Fruit fly (Drosophila melanogaster): ENCODE measurements around the gene FarO.

The FarO gene

DNA sequence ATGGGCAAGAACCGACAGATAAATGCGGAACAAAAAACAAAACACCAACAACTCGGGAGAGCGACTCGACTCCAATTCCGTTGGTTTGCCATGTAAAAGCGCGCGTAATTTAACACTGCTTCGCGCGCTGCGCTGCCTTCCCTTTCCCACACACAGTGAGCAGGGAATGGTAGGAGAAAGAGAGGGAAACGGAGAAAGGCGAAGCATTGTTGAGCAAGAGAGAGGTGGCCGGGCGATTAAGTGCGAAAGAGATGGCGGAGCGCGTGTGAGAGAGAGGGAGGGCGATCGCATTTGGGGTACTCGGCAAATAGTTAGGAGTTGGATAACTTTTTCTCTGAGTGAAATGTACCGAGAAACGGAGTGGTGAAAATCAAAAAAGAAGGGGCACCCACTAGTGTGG lies 47.8 kb downstream of the FarO start (continued):
- TF ChIP-seq gt (GFP tag; IDR thresholded peaks at IDR 0.05) (no peak), CG6254 (GFP tag; optimal IDR thresholded peaks at IDR 0.05) (no peak), emc (GFP tag; optimal IDR thresholded peaks at IDR 0.05) (no peak), sens-2 (GFP tag; IDR thresholded peaks at IDR 0.05) (no peak), sd (tag; optimal IDR thresholded peaks at IDR 0.05) (peak; percentile 43), Dip2 (GFP tag; IDR thresholded peaks at IDR 0.05) (no peak), CG8388 (GFP tag; optimal IDR thresholded peaks at IDR 0.05) (no peak), kni (GFP tag; optimal IDR thresholded peaks at IDR 0.05) (no peak), zf30C (GFP tag; optimal IDR thresholded peaks at IDR 0.05) (peak; percentile 60), CG12744 (GFP tag; optimal IDR thresholded peaks at IDR 0.05) (no peak), CG10209 (GFP tag; optimal IDR thresholded peaks at IDR 0.05) (no peak), knrl (GFP tag; IDR thresholded peaks at IDR 0.05; ENCODE audit: partially characterized antibody) (no peak), CG10366 (GFP tag; IDR thresholded peaks at IDR 0.05) (no peak), Med (GFP tag) (peak; percentile 53), zfh1 (GFP tag; IDR thresholded peaks at IDR 0.05) (no peak), bbx (GFP tag; IDR thresholded peaks at IDR 0.05; ENCODE audit: partially characterized antibody) (0 out of 2 replicates have a peak, but pooled peaks have one; percentile 23), CG13296 (GFP tag; optimal IDR thresholded peaks at IDR 0.05) (no peak), lbe (GFP tag; optimal IDR thresholded peaks at IDR 0.05) (no peak), ab (GFP tag; optimal IDR thresholded peaks at IDR 0.05) (no peak), jumu (GFP tag; optimal IDR thresholded peaks at IDR 0.05) (no peak), Camta (GFP tag; optimal IDR thresholded peaks at IDR 0.05) (no peak), dysf (GFP tag; IDR thresholded peaks at IDR 0.05) (no peak), CG17361 (GFP tag; IDR thresholded peaks at IDR 0.05) (no peak), CG9817 (tag; optimal IDR thresholded peaks at IDR 0.05) (no peak), PHDP (tag; optimal IDR thresholded peaks at IDR 0.05) (no peak), CG12769 (tag; optimal IDR thresholded peaks at IDR 0.05) (peak; percentile 93), CG7357 (GFP tag; IDR thresholded peaks at IDR 0.05) (no peak), CG30020 (tag; optimal IDR thresholded peaks at IDR 0.05) (no peak), gfzf (GFP tag; optimal IDR thresholded peaks at IDR 0.05) (no peak), twi (tag; optimal IDR thresholded peaks at IDR 0.05) (no peak), dm (GFP tag; optimal IDR thresholded peaks at IDR 0.05) (no peak), Elba2 (GFP tag; optimal IDR thresholded peaks at IDR 0.05) (peak; percentile 28), CG2199 (GFP tag; IDR thresholded peaks at IDR 0.05) (peak; percentile 76; the same call in 2 of the 3 replicates), otp (GFP tag; IDR thresholded peaks at IDR 0.05) (no peak), ato (GFP tag; IDR thresholded peaks at IDR 0.05; ENCODE audit: partially characterized antibody) (no peak), CG6813 (GFP tag; optimal IDR thresholded peaks at IDR 0.05) (no peak), ftz-f1 (GFP tag; optimal IDR thresholded peaks at IDR 0.05) (no peak), H15 (GFP tag; IDR thresholded peaks at IDR 0.05) (no peak), Sox102F (GFP tag; optimal IDR thresholded peaks at IDR 0.05) (peak; percentile 64), Dll (GFP tag; IDR thresholded peaks at IDR 0.05; ENCODE audit: partially characterized antibody) (0 out of 4 replicates have a peak, but pooled peaks have one; percentile 22), jigr1 (GFP tag; IDR thresholded peaks at IDR 0.05) (no peak), Poxn (GFP tag; IDR thresholded peaks at IDR 0.05) (no peak), MESR4 (GFP tag; optimal IDR thresholded peaks at IDR 0.05) (peak; percentile 9), nau (GFP tag; optimal IDR thresholded peaks at IDR 0.05) (no peak), maf-S (GFP tag; optimal IDR thresholded peaks at IDR 0.05) (no peak), E2f2 (GFP tag; IDR thresholded peaks at IDR 0.05) (peak; percentile 64), nom (GFP tag; optimal IDR thresholded peaks at IDR 0.05) (no peak), p53 (GFP tag; optimal IDR thresholded peaks at IDR 0.05) (no peak), CG10267 (tag; optimal IDR thresholded peaks at IDR 0.05) (peak; percentile 20), odd (GFP tag; optimal IDR thresholded peaks at IDR 0.05) (no peak), CG11696 (GFP tag; IDR thresholded peaks at IDR 0.05) (no peak)
